Worm (Caenorhabditis elegans) whole organism, L1 larva: Measurements from ENCODE around the gene his-59.

ENCODE experiments used
- C16A3.4 ChIP-seq: fragments of 150-350 bp; optimal IDR thresholded peaks from 2 replicates; lab custom pipeline; 2014; ENCODE audit warnings: missing biosample characterization, missing genetic modification characterization
- C34B4.2 ChIP-seq: sonication (generic microtip); optimal IDR thresholded peaks from 2 replicates; lab custom pipeline; 2017; ENCODE audit warnings: mild to moderate bottlenecking, missing genetic modification characterization, missing compliant biosample characterization
- F16B12.6 ChIP-seq: fragments of 150-350 bp; optimal IDR thresholded peaks from 2 replicates; lab custom pipeline; 2014; ENCODE audit warnings: missing biosample characterization, missing genetic modification characterization
- aha-1 ChIP-seq: fragments of 150-350 bp; optimal IDR thresholded peaks from 2 replicates; lab custom pipeline; 2014; ENCODE audit warnings: missing biosample characterization, missing genetic modification characterization
- alr-1 ChIP-seq: fragments of 200-800 bp; sonication (Bioruptor generic); optimal IDR thresholded peaks from 2 replicates; lab custom pipeline; 2018; ENCODE audit warnings: borderline replicate concordance, mild to moderate bottlenecking, missing genetic modification characterization, missing compliant biosample characterization
- aly-2 ChIP-seq: fragments of 150-350 bp; optimal IDR thresholded peaks from 2 replicates; lab custom pipeline; 2014; ENCODE audit warnings: missing biosample characterization, missing genetic modification characterization
- ama-1 ChIP-seq: fragments of 150-350 bp; optimal IDR thresholded peaks from 2 replicates; lab custom pipeline; 2014
- blmp-1 ChIP-seq: fragments of 150-350 bp; optimal IDR thresholded peaks from 2 replicates; lab custom pipeline; 2014; ENCODE audit warnings: missing biosample characterization, missing genetic modification characterization
- ceh-82 ChIP-seq, 3 experiments: fragments of 150-350 bp in 1 of 3; sonication (generic microtip) in 2 of 3; optimal IDR thresholded peaks; 2 replicates each; lab custom pipeline; 2014 to 2017; ENCODE audit warnings: missing biosample characterization in 3 of 3, missing genetic modification characterization in 3 of 3
- ceh-88 ChIP-seq: fragments of 200-800 bp; sonication (Bioruptor generic); IDR thresholded peaks from 2 replicates; pipeline ENCODE4 v1.3.6; 2022; ENCODE audit warnings: missing genetic modification characterization, missing compliant biosample characterization
- ces-1 ChIP-seq: fragments of 150-350 bp; optimal IDR thresholded peaks from 2 replicates; lab custom pipeline; 2014; ENCODE audit warnings: missing biosample characterization, missing genetic modification reagents, missing genetic modification characterization
- dpl-1 ChIP-seq, 3 experiments: fragments of 150-350 bp in 2 of 3; sonication (generic microtip) in 1 of 3; optimal IDR thresholded peaks; 2 replicates each; lab custom pipeline; 2014 to 2017; ENCODE audit warnings: missing biosample characterization in 3 of 3, missing genetic modification characterization in 3 of 3, missing genetic modification reagents in 3 of 3
- dsc-1 ChIP-seq: sonication (generic microtip); optimal IDR thresholded peaks from 2 replicates; lab custom pipeline; 2016; ENCODE audit warnings: mild to moderate bottlenecking, missing genetic modification characterization, missing compliant biosample characterization
- efl-1 ChIP-seq, 4 experiments: fragments of 150-350 bp; optimal IDR thresholded peaks in 3 of 4; peaks in 1 of 4; 1 replicate in 1 of 4; 2 replicates in 3 of 4; lab custom pipeline; 2014; ENCODE audit warnings: missing biosample characterization in 2 of 4, missing genetic modification characterization in 2 of 4, missing genetic modification reagents in 2 of 4
- elt-3 ChIP-seq, 6 experiments: fragments of 150-350 bp in 1 of 6; sonication (generic microtip); optimal IDR thresholded peaks; 2 replicates each; lab custom pipeline; 2017 to 2018; ENCODE audit warnings: missing biosample characterization in 6 of 6, missing genetic modification characterization in 6 of 6, inconsistent platforms in 1 of 6
- hlh-17 ChIP-seq: fragments of 200-800 bp; sonication (Bioruptor generic); optimal IDR thresholded peaks from 2 replicates; lab custom pipeline; 2018; ENCODE audit warnings: missing genetic modification characterization, mild to moderate bottlenecking, missing compliant biosample characterization, moderate library complexity, borderline replicate concordance
- hlh-4 ChIP-seq: sonication (generic microtip); optimal IDR thresholded peaks from 2 replicates; lab custom pipeline; 2016; ENCODE audit warnings: mild to moderate bottlenecking, missing genetic modification characterization, missing compliant biosample characterization
- hpl-2 ChIP-seq: fragments of 150-350 bp; optimal IDR thresholded peaks from 2 replicates; lab custom pipeline; 2014; ENCODE audit warnings: missing biosample characterization, missing genetic modification reagents, missing genetic modification characterization
- jun-1 ChIP-seq: fragments of 150-350 bp; optimal IDR thresholded peaks from 2 replicates; lab custom pipeline; 2014; ENCODE audit warnings: missing biosample characterization, missing genetic modification reagents, missing genetic modification characterization
- lin-14 ChIP-seq: fragments of 200-800 bp; sonication (Bioruptor generic); optimal IDR thresholded peaks from 2 replicates; lab custom pipeline; 2018; ENCODE audit warnings: mild to moderate bottlenecking, missing genetic modification characterization, moderate library complexity, missing compliant biosample characterization
- lin-35 ChIP-seq, 2 experiments: fragments of 150-350 bp; optimal IDR thresholded peaks; 2 replicates each; lab custom pipeline; 2014; ENCODE audit warnings: missing biosample characterization in 2 of 2, missing genetic modification characterization in 2 of 2, missing genetic modification reagents in 2 of 2
- lir-3 ChIP-seq: sonication (generic microtip); optimal IDR thresholded peaks from 2 replicates; lab custom pipeline; 2016; ENCODE audit warnings: mild to moderate bottlenecking, missing genetic modification characterization, moderate library complexity, missing compliant biosample characterization; ENCODE audit not compliant: poor library complexity
- lsy-2 ChIP-seq, 2 experiments: fragments of 150-350 bp; optimal IDR thresholded peaks; 2 replicates each; lab custom pipeline; 2014; ENCODE audit warnings: missing biosample characterization in 2 of 2, missing genetic modification characterization in 2 of 2
- mef-2 ChIP-seq: fragments of 150-350 bp; optimal IDR thresholded peaks from 2 replicates; lab custom pipeline; 2014; ENCODE audit warnings: missing biosample characterization, missing genetic modification characterization
- mep-1 ChIP-seq: fragments of 150-350 bp; optimal IDR thresholded peaks from 2 replicates; lab custom pipeline; 2014; ENCODE audit warnings: missing biosample characterization, missing genetic modification characterization
- nhr-19 ChIP-seq: fragments of 200-800 bp; sonication (Bioruptor generic); conservative IDR thresholded peaks from 2 replicates; pipeline ENCODE4 v1.3.6; 2022; ENCODE audit warnings: missing genetic modification characterization, missing compliant biosample characterization
- nhr-20 ChIP-seq: sonication (generic microtip); optimal IDR thresholded peaks from 2 replicates; lab custom pipeline; 2016; ENCODE audit warnings: mild to moderate bottlenecking, missing genetic modification characterization, missing compliant biosample characterization
- nhr-28 ChIP-seq: fragments of 150-350 bp; optimal IDR thresholded peaks from 2 replicates; lab custom pipeline; 2014; ENCODE audit warnings: missing biosample characterization, missing genetic modification characterization
- nhr-47 ChIP-seq: sonication (generic microtip); optimal IDR thresholded peaks from 2 replicates; lab custom pipeline; 2016; ENCODE audit warnings: mild to moderate bottlenecking, missing genetic modification characterization, moderate library complexity, missing compliant biosample characterization
- nhr-71 ChIP-seq: sonication (generic microtip); optimal IDR thresholded peaks from 2 replicates; lab custom pipeline; 2016; ENCODE audit warnings: mild to moderate bottlenecking, missing genetic modification characterization, moderate library complexity, missing compliant biosample characterization
- nhr-76 ChIP-seq: sonication (generic microtip); optimal IDR thresholded peaks from 2 replicates; lab custom pipeline; 2017; ENCODE audit warnings: missing biosample characterization, missing genetic modification characterization
- nhr-77 ChIP-seq: fragments of 150-350 bp; optimal IDR thresholded peaks from 2 replicates; lab custom pipeline; 2014; ENCODE audit warnings: missing biosample characterization, missing genetic modification characterization
- nhr-85 ChIP-seq: sonication (generic microtip); peaks from one replicate; lab custom pipeline; 2016; ENCODE audit warnings: missing genetic modification characterization, inconsistent platforms, missing compliant biosample characterization
- nhr-90 ChIP-seq: sonication (generic microtip); optimal IDR thresholded peaks from 2 replicates; lab custom pipeline; 2016; ENCODE audit warnings: mild to moderate bottlenecking, missing genetic modification characterization, missing compliant biosample characterization; ENCODE audit not compliant: poor library complexity
- pax-3 ChIP-seq: fragments of 200-800 bp; sonication (Bioruptor generic); optimal IDR thresholded peaks from 2 replicates; lab custom pipeline; 2018; ENCODE audit warnings: mild to moderate bottlenecking, missing genetic modification characterization, moderate library complexity, missing compliant biosample characterization
- pqm-1 ChIP-seq: sonication (generic microtip); optimal IDR thresholded peaks from 3 replicates; lab custom pipeline; 2017; ENCODE audit warnings: missing biosample characterization, missing genetic modification characterization
- rnt-1 ChIP-seq: sonication (generic microtip); optimal IDR thresholded peaks from 2 replicates; lab custom pipeline; 2016; ENCODE audit warnings: mild to moderate bottlenecking, missing genetic modification characterization, moderate library complexity, missing compliant biosample characterization
- skn-1 ChIP-seq: fragments of 150-350 bp; optimal IDR thresholded peaks from 2 replicates; lab custom pipeline; 2014; ENCODE audit warnings: missing biosample characterization, missing genetic modification characterization
- snpc-4 ChIP-seq: fragments of 150-350 bp; optimal IDR thresholded peaks from 2 replicates; lab custom pipeline; 2014; ENCODE audit warnings: missing biosample characterization, missing genetic modification characterization
- snu-23 ChIP-seq: sonication (generic microtip); optimal IDR thresholded peaks from 2 replicates; lab custom pipeline; 2016; ENCODE audit warnings: missing genetic modification characterization, missing compliant biosample characterization
- swsn-7 ChIP-seq: sonication (generic microtip); optimal IDR thresholded peaks from 2 replicates; lab custom pipeline; 2016; ENCODE audit warnings: missing genetic modification characterization, missing compliant biosample characterization
- tbx-2 ChIP-seq: sonication (generic microtip); optimal IDR thresholded peaks from 2 replicates; lab custom pipeline; 2016; ENCODE audit warnings: missing genetic modification characterization, missing compliant biosample characterization
- tlp-1 ChIP-seq: fragments of 150-350 bp; optimal IDR thresholded peaks from 2 replicates; lab custom pipeline; 2014; ENCODE audit warnings: missing biosample characterization, missing genetic modification characterization
- vab-15 ChIP-seq: sonication (generic microtip); optimal IDR thresholded peaks from 2 replicates; lab custom pipeline; 2017; ENCODE audit warnings: missing genotype, mild to moderate bottlenecking, missing genetic modification characterization, missing compliant biosample characterization
- xbp-1 ChIP-seq: sonication (generic microtip); optimal IDR thresholded peaks from 2 replicates; lab custom pipeline; 2016; ENCODE audit warnings: missing genetic modification characterization, missing compliant biosample characterization
- ztf-11 ChIP-seq, 2 experiments: sonication (generic microtip); optimal IDR thresholded peaks; 2 replicates each; lab custom pipeline; 2016 to 2017; ENCODE audit warnings: missing genetic modification characterization in 2 of 2, missing biosample characterization in 1 of 2, missing compliant biosample characterization in 1 of 2

The his-59 gene

ce11 chrIV:7510829-7511228, 22.8 kb downstream of the his-59 start:
- TF ChIP-seq jun-1 (tag; lab: Kevin White, UChicago): no peak
- TF ChIP-seq hpl-2: no peak
- TF ChIP-seq pqm-1 (tag; lab: Kevin White, UChicago): no peak
- no peak for TF ChIP-seq C34B4.2 (tag; lab: Kevin White, UChicago)
- TF ChIP-seq pax-3 (tag; lab: Kevin White, UChicago): no peak
- TF ChIP-seq ceh-82 (tag; optimal IDR thresholded peaks at IDR 0.05; lab: Kevin White, UChicago): no peak
- no peak for TF ChIP-seq ztf-11 (tag; optimal IDR thresholded peaks at IDR 0.05; lab: Kevin White, UChicago)
- peak in 1 of 2 experiments; percentile 10 for TF ChIP-seq efl-1 (optimal IDR thresholded peaks at IDR 0.05; lab: Kevin White, UChicago)
- TF ChIP-seq efl-1 (GFP tag; optimal IDR thresholded peaks at IDR 0.05 in 1 of 2; lab: Kevin White, UChicago): peak in 1 of 2 experiments; percentile 40
- peak in 1 of 2 experiments; percentile 7 for TF ChIP-seq lin-35 (GFP tag; optimal IDR thresholded peaks at IDR 0.05; lab: Kevin White, UChicago)
- TF ChIP-seq lir-3 (tag; lab: Kevin White, UChicago): no peak
- TF ChIP-seq snpc-4 (tag; lab: Kevin White, UChicago): no peak
- TF ChIP-seq rnt-1: no peak
- no peak for TF ChIP-seq swsn-7
- TF ChIP-seq skn-1 (tag; lab: Kevin White, UChicago): no peak
- TF ChIP-seq dpl-1 (GFP tag; optimal IDR thresholded peaks at IDR 0.05; lab: Kevin White, UChicago): peak in 2 of 3 experiments; percentile 29 to 37
- TF ChIP-seq aly-2 (tag; lab: Kevin White, UChicago): no peak
- TF ChIP-seq nhr-47: no peak
- no peak for TF ChIP-seq alr-1 (tag; lab: Kevin White, UChicago)
- no peak for TF ChIP-seq aha-1 (tag; lab: Kevin White, UChicago)
- no peak for TF ChIP-seq tlp-1 (tag; lab: Kevin White, UChicago)
- TF ChIP-seq nhr-28: no peak

ce11 chrIV:7512617-7513233, 24.7 kb downstream of the his-59 start, which contains the start of the genes plc-4 and R05G6.4:
TSS of gene plc-4 (minus strand) at chrIV:7512667.
TSS of gene R05G6.4 (plus strand) at chrIV:7513233.
- TF ChIP-seq vab-15 (tag; lab: Kevin White, UChicago) (no peak), swsn-7 (peak; percentile 42), lsy-2 (tag; optimal IDR thresholded peaks at IDR 0.05; lab: Kevin White, UChicago) (peak; percentile 53 to 68), blmp-1 (tag; lab: Kevin White, UChicago) (peak; percentile 53), nhr-71 (peak; percentile 70), efl-1 (optimal IDR thresholded peaks at IDR 0.05; lab: Kevin White, UChicago) (peak; percentile 29 to 63), efl-1 (GFP tag; optimal IDR thresholded peaks at IDR 0.05 in 1 of 2; lab: Kevin White, UChicago) (peak; percentile 44 to 55), C16A3.4 (tag; lab: Kevin White, UChicago) (peak; percentile 60), ceh-88 (GFP tag; lab: Robert Waterston, UW) (no peak), ces-1 (GFP tag; lab: Kevin White, UChicago) (no peak), mef-2 (no peak), mep-1 (tag; lab: Kevin White, UChicago) (peak; percentile 57), hlh-17 (GFP tag; lab: Kevin White, UChicago) (no peak), nhr-76 (tag; lab: Kevin White, UChicago) (no peak), lin-35 (GFP tag; optimal IDR thresholded peaks at IDR 0.05; lab: Kevin White, UChicago) (peak; percentile 42 to 65), snu-23 (GFP tag; lab: Kevin White, UChicago) (peak; percentile 56), dsc-1 (tag; lab: Kevin White, UChicago) (peak; percentile 20), nhr-20 (tag; lab: Kevin White, UChicago) (peak; percentile 52), lin-14 (GFP tag; lab: Kevin White, UChicago) (peak; percentile 48), hlh-4 (tag; lab: Kevin White, UChicago) (no peak), dpl-1 (GFP tag; optimal IDR thresholded peaks at IDR 0.05; lab: Kevin White, UChicago) (peak; percentile 37 to 59 (median 55)), ceh-82 (tag; optimal IDR thresholded peaks at IDR 0.05; lab: Kevin White, UChicago) (peak in 2 of 3 experiments; percentile 15 to 27), nhr-85 (tag; lab: Kevin White, UChicago) (peak; percentile 68), nhr-47 (peak; percentile 39), elt-3 (tag; optimal IDR thresholded peaks at IDR 0.05; lab: Kevin White, UChicago) (peak in 2 of 6 experiments; percentile 3 to 52), nhr-77 (tag; lab: Kevin White, UChicago) (peak; percentile 16), nhr-90 (peak; percentile 52), nhr-19 (GFP tag; lab: Robert Waterston, UW) (peak; percentile 13; the same call in 1 of the 2 replicates), ama-1 (no peak), tbx-2 (tag; lab: Kevin White, UChicago) (peak; percentile 38), hpl-2 (no peak), F16B12.6 (peak; percentile 4), xbp-1 (tag; lab: Kevin White, UChicago) (peak; percentile 42), rnt-1 (peak; percentile 7), nhr-28 (no peak)
